Fruit fly (Drosophila melanogaster) whole organism, adult: ENCODE data around the gene Irbp.

Experiments used
- CG11617 ChIP-seq: fragments of 200-800 bp; sonication (Bioruptor generic); optimal IDR thresholded peaks from 2 replicates; lab custom pipeline; 2017; ENCODE audit warnings: mild to moderate bottlenecking, missing biosample characterization, missing genetic modification reagents, missing genetic modification characterization
- CG7101 ChIP-seq: fragments of 200-800 bp; sonication (Bioruptor generic); optimal IDR thresholded peaks from 2 replicates; lab custom pipeline; 2018; ENCODE audit warnings: missing biosample characterization, mild to moderate bottlenecking, missing genetic modification characterization, moderate library complexity
- ovo ChIP-seq: fragments of 200-800 bp; sonication (Bioruptor generic); optimal IDR thresholded peaks from 2 replicates; lab custom pipeline; 2016; ENCODE audit warnings: missing biosample characterization, missing genetic modification characterization
- toe ChIP-seq: fragments of 200-800 bp; sonication (Bioruptor generic); optimal IDR thresholded peaks from 2 replicates; lab custom pipeline; 2016; ENCODE audit warnings: missing biosample characterization, missing genetic modification characterization

DNA sequence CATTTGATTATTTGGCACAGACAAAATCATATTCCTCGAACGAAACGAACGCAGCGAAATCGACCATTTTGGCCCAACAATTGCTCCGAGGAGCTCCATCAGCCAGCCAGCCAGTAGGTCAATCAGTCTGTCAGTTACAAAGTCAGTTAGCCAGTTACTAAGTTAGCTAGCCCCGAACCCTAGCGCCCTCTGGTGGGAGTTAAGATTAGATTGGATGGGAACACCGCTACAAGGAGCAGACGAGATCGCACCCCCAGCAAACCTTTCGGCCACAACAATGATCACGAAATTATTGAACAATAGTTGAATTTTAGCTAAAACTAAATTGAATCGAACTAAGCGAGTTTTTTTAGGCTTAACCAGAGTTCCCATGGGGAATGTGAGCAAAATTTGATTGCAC is 16.0 kb upstream of the Irbp start:
- TF ChIP-seq CG7101 (tag; lab: Kevin White, UChicago) (no peak), CG11617 (GFP tag; lab: Kevin White, UChicago) (no peak), toe (GFP tag; lab: Kevin White, UChicago) (no peak), ovo (GFP tag; lab: Kevin White, UChicago) (no peak)
